Worm (Caenorhabditis elegans) whole organism, young adult: Measurements from ENCODE around the gene tsn-1.

Source experiments
- madf-10 ChIP-seq: sonication (generic microtip); optimal IDR thresholded peaks from 2 replicates; lab custom pipeline; 2016; ENCODE audit warnings: mild to moderate bottlenecking, missing genetic modification characterization, missing compliant biosample characterization
- mcd-1 ChIP-seq: fragments of 200-800 bp; sonication (Bioruptor generic); IDR thresholded peaks from 2 replicates; pipeline ENCODE4 v1.3.6; 2022; ENCODE audit warnings: missing genetic modification reagents, missing genetic modification characterization, missing compliant biosample characterization
- mes-4 ChIP-seq: sonication (generic microtip); optimal IDR thresholded peaks from 2 replicates; lab custom pipeline; 2016; ENCODE audit warnings: missing genotype, missing genetic modification characterization, missing compliant biosample characterization
- nfya-1 ChIP-seq: sonication (generic microtip); optimal IDR thresholded peaks from 2 replicates; lab custom pipeline; 2017; ENCODE audit warnings: antibody characterized with exemption, missing compliant biosample characterization, missing genetic modification characterization, borderline replicate concordance; ENCODE audit not compliant: insufficient read depth
- nhr-80 ChIP-seq: sonication (generic microtip); optimal IDR thresholded peaks from 2 replicates; lab custom pipeline; 2016; ENCODE audit warnings: missing genetic modification characterization, missing compliant biosample characterization
- sea-2 ChIP-seq: fragments of 200-800 bp; sonication (Bioruptor generic); IDR thresholded peaks from 2 replicates; pipeline ENCODE4 v1.3.6; 2022; ENCODE audit warnings: missing genetic modification characterization, missing compliant biosample characterization
- unc-130 ChIP-seq: sonication (generic microtip); optimal IDR thresholded peaks from 2 replicates; lab custom pipeline; 2016; ENCODE audit warnings: missing genetic modification reagents, missing genetic modification characterization, missing compliant biosample characterization

DNA sequence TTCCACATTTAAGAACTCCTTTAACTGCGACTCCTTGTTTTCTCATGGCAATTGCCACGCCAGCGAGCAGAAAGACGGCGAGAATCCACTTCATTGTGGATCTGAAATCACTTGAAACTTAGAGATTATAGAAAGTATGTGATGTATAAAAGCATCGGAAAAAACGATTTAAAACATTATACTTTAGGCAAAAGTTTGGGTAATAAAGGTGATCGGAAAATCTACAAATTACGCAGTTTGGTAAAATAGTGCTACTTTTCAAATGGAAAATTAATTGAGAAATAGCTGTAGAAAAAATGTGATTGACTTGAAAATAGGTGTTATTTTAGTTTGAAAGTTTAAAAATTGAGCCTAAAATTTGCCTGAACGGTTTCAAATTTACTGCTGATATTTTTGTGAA is 21.1 kb downstream of the tsn-1 start, which contains the start of gene ttr-41:
- TF ChIP-seq mcd-1 (GFP tag; lab: Robert Waterston, UW) = no peak
- TF ChIP-seq sea-2 = no peak
- no peak for TF ChIP-seq unc-130
- no peak for TF ChIP-seq nhr-80 (tag; lab: Kevin White, UChicago)
- TF ChIP-seq mes-4 (tag; lab: Kevin White, UChicago) = no peak
- no peak for TF ChIP-seq nfya-1 (tag; lab: Kevin White, UChicago)
- no peak for TF ChIP-seq madf-10 (tag; lab: Kevin White, UChicago)
